Fruit fly (Drosophila melanogaster) whole organism, embryonic: ENCODE data around the gene robl62A.

ENCODE experiments used
- ATbp ChIP-seq: fragments of 200-800 bp; sonication (Bioruptor generic); optimal IDR thresholded peaks from 2 replicates; lab custom pipeline; 2017; ENCODE audit warnings: missing biosample characterization, mild to moderate bottlenecking, missing genetic modification characterization, missing genetic modification reagents
- CG10321 ChIP-seq: fragments of 200-800 bp; sonication (Bioruptor generic); IDR thresholded peaks from 2 replicates; pipeline ENCODE4 v1.3.6; 2022; ENCODE audit warnings: missing biosample characterization, missing genetic modification characterization
- CG11560 ChIP-seq: fragments of 200-800 bp; sonication (Bioruptor generic); IDR thresholded peaks from 3 replicates; pipeline ENCODE4 v1.3.6; 2022; ENCODE audit warnings: missing biosample characterization, missing genetic modification characterization
- CG12236 ChIP-seq: fragments of 200-800 bp; sonication (Bioruptor generic); optimal IDR thresholded peaks from 2 replicates; lab custom pipeline; 2016; ENCODE audit warnings: missing biosample characterization, missing genetic modification characterization
- CG12769 ChIP-seq: fragments of 200-800 bp; sonication (Bioruptor generic); optimal IDR thresholded peaks from 2 replicates; lab custom pipeline; 2019; ENCODE audit warnings: missing biosample characterization, mild to moderate bottlenecking, missing genetic modification characterization, moderate library complexity
- CG14441 ChIP-seq: fragments of 200-800 bp; sonication (Bioruptor generic); IDR thresholded peaks from 2 replicates; pipeline ENCODE4 v1.3.6; 2022; ENCODE audit warnings: missing biosample characterization, missing genetic modification characterization
- CG15073 ChIP-seq: fragments of 200-800 bp; sonication (Bioruptor generic); optimal IDR thresholded peaks from 2 replicates; lab custom pipeline; 2016; ENCODE audit warnings: missing biosample characterization, missing genetic modification characterization
- CG17568 ChIP-seq: fragments of 200-800 bp; sonication (Bioruptor generic); optimal IDR thresholded peaks from 2 replicates; lab custom pipeline; 2018; ENCODE audit warnings: missing biosample characterization, mild to moderate bottlenecking, missing genetic modification characterization, moderate library complexity
- CG2712 ChIP-seq: fragments of 200-800 bp; optimal IDR thresholded peaks from 3 replicates; lab custom pipeline; 2019; ENCODE audit warnings: missing biosample characterization, mild to moderate bottlenecking, missing genetic modification characterization, moderate library complexity
- CG2889 ChIP-seq: fragments of 200-800 bp; sonication (Bioruptor generic); IDR thresholded peaks from 3 replicates; pipeline ENCODE4 v1.3.6; 2022; ENCODE audit warnings: missing biosample characterization, missing genetic modification characterization
- CG4282 ChIP-seq: fragments of 200-800 bp; sonication (Bioruptor generic); optimal IDR thresholded peaks from 2 replicates; lab custom pipeline; 2016; ENCODE audit warnings: missing biosample characterization, missing genetic modification characterization
- CG4404 ChIP-seq: fragments of 200-800 bp; sonication (Bioruptor generic); IDR thresholded peaks from 2 replicates; pipeline ENCODE4 v1.3.6; 2022; ENCODE audit warnings: missing biosample characterization, missing genetic modification characterization
- CG7556 ChIP-seq: fragments of 200-800 bp; sonication (Bioruptor generic); optimal IDR thresholded peaks from 2 replicates; lab custom pipeline; 2017; ENCODE audit warnings: missing biosample characterization, mild to moderate bottlenecking, missing genetic modification characterization
- CG7786 ChIP-seq: fragments of 200-800 bp; sonication (Bioruptor generic); optimal IDR thresholded peaks from 2 replicates; lab custom pipeline; 2016; ENCODE audit warnings: missing biosample characterization, missing genetic modification characterization
- CG7963 ChIP-seq: fragments of 200-800 bp; sonication (Bioruptor generic); IDR thresholded peaks from 3 replicates; pipeline ENCODE4 v1.3.6; 2022; ENCODE audit warnings: missing biosample characterization, missing genetic modification characterization; ENCODE audit not compliant: partially characterized antibody
- CG8089 ChIP-seq: fragments of 200-800 bp; sonication (Bioruptor generic); optimal IDR thresholded peaks from 3 replicates; lab custom pipeline; 2016; ENCODE audit warnings: missing biosample characterization, missing genetic modification characterization
- CG8290 ChIP-seq, 3 experiments: fragments of 200-800 bp; sonication (Bioruptor generic); optimal IDR thresholded peaks; 2 replicates each; lab custom pipeline; 2016 to 2019; ENCODE audit warnings: missing biosample characterization in 3 of 3, missing genetic modification characterization in 3 of 3, mild to moderate bottlenecking in 2 of 3, moderate library complexity in 1 of 3
- CG9437 ChIP-seq: fragments of 200-800 bp; sonication (Bioruptor generic); optimal IDR thresholded peaks from 2 replicates; lab custom pipeline; 2018; ENCODE audit warnings: missing biosample characterization, mild to moderate bottlenecking, missing genetic modification characterization
- CTCF ChIP-seq: fragments of 200-800 bp; sonication (Bioruptor generic); optimal IDR thresholded peaks from 2 replicates; lab custom pipeline; 2017; ENCODE audit warnings: missing biosample characterization, mild to moderate bottlenecking, missing genetic modification characterization, moderate library complexity
- Hsf ChIP-seq: fragments of 200-800 bp; sonication (Bioruptor generic); optimal IDR thresholded peaks from 3 replicates; lab custom pipeline; 2016; ENCODE audit warnings: missing biosample characterization, missing genetic modification characterization
- Jarid2 ChIP-seq: fragments of 200-800 bp; sonication (Bioruptor generic); optimal IDR thresholded peaks from 3 replicates; lab custom pipeline; 2017; ENCODE audit warnings: mild to moderate bottlenecking, missing biosample characterization, missing genetic modification reagents, missing genetic modification characterization
- MBD-R2 ChIP-seq: fragments of 200-800 bp; sonication (Bioruptor generic); IDR thresholded peaks from 2 replicates; pipeline ENCODE4 v1.3.6; 2022; ENCODE audit warnings: missing biosample characterization, missing genetic modification characterization
- Myb ChIP-seq: fragments of 200-800 bp; sonication (Bioruptor generic); optimal IDR thresholded peaks from 2 replicates; lab custom pipeline; 2016; ENCODE audit warnings: missing biosample characterization, missing genetic modification characterization
- PHDP ChIP-seq: fragments of 200-800 bp; sonication (Bioruptor generic); optimal IDR thresholded peaks from 3 replicates; lab custom pipeline; 2018; ENCODE audit warnings: missing biosample characterization, mild to moderate bottlenecking, missing genetic modification characterization, moderate library complexity
- Side ChIP-seq: fragments of 200-800 bp; sonication (Bioruptor generic); optimal IDR thresholded peaks from 2 replicates; lab custom pipeline; 2016; ENCODE audit warnings: missing biosample characterization, missing genetic modification characterization
- Six4 ChIP-seq: fragments of 200-800 bp; sonication (Bioruptor generic); optimal IDR thresholded peaks from 2 replicates; lab custom pipeline; 2016; ENCODE audit warnings: missing biosample characterization, missing genetic modification characterization
- Usf ChIP-seq: fragments of 200-800 bp; sonication (Bioruptor generic); optimal IDR thresholded peaks from 2 replicates; lab custom pipeline; 2017; ENCODE audit warnings: missing genotype, missing biosample characterization, missing genetic modification characterization
- aop ChIP-seq: fragments of 200-800 bp; sonication (Bioruptor generic); IDR thresholded peaks from 2 replicates; pipeline ENCODE4 v1.3.6; 2022; ENCODE audit warnings: missing biosample characterization, missing genetic modification characterization
- ara ChIP-seq: fragments of 200-800 bp; sonication (Bioruptor generic); IDR thresholded peaks from 2 replicates; pipeline ENCODE4 v1.3.6; 2022; ENCODE audit warnings: missing biosample characterization, missing genetic modification characterization
- ash1 ChIP-seq: fragments of 200-800 bp; sonication (Bioruptor generic); optimal IDR thresholded peaks from 2 replicates; lab custom pipeline; 2018; ENCODE audit warnings: missing biosample characterization, mild to moderate bottlenecking, missing genetic modification characterization
- cg ChIP-seq: fragments of 200-800 bp; sonication (Bioruptor generic); optimal IDR thresholded peaks from 3 replicates; lab custom pipeline; 2019; ENCODE audit warnings: missing biosample characterization, mild to moderate bottlenecking, missing genetic modification characterization, moderate library complexity
- corto ChIP-seq: fragments of 200-800 bp; sonication (Bioruptor generic); optimal IDR thresholded peaks from 2 replicates; lab custom pipeline; 2016; ENCODE audit warnings: missing biosample characterization, mild to moderate bottlenecking, missing genetic modification characterization, moderate library complexity
- danr ChIP-seq: fragments of 200-800 bp; sonication (Bioruptor generic); IDR thresholded peaks from 2 replicates; pipeline ENCODE4 v1.3.6; 2022; ENCODE audit warnings: missing biosample characterization, missing genetic modification characterization
- ems ChIP-seq: fragments of 200-800 bp; sonication (Bioruptor generic); optimal IDR thresholded peaks from 3 replicates; lab custom pipeline; 2016; ENCODE audit warnings: missing biosample characterization, missing genetic modification characterization
- fd102C ChIP-seq: fragments of 200-800 bp; sonication (Bioruptor generic); optimal IDR thresholded peaks from 2 replicates; lab custom pipeline; 2018; ENCODE audit warnings: missing biosample characterization, mild to moderate bottlenecking, missing genetic modification characterization, moderate library complexity
- fd3F ChIP-seq: fragments of 200-800 bp; sonication (Bioruptor generic); optimal IDR thresholded peaks from 2 replicates; lab custom pipeline; 2018; ENCODE audit warnings: missing biosample characterization, mild to moderate bottlenecking, missing genetic modification characterization, moderate library complexity
- gcm ChIP-seq: fragments of 200-800 bp; sonication (Bioruptor generic); optimal IDR thresholded peaks from 2 replicates; lab custom pipeline; 2019; ENCODE audit warnings: missing biosample characterization, mild to moderate bottlenecking, missing genetic modification characterization, moderate library complexity
- gcm2 ChIP-seq: fragments of 200-800 bp; sonication (Bioruptor generic); optimal IDR thresholded peaks from 2 replicates; lab custom pipeline; 2016; ENCODE audit warnings: missing biosample characterization, missing genetic modification characterization
- hkb ChIP-seq, 2 experiments: fragments of 200-800 bp in 1 of 2; fragments of >200 bp in 1 of 2; sonication (Bioruptor generic) in 1 of 2; IDR thresholded peaks in 1 of 2; optimal IDR thresholded peaks in 1 of 2; 2 replicates each; pipeline versions ENCODE4 v1.3.6 to Lab custom; 2017 to 2022; ENCODE audit warnings: missing biosample characterization in 1 of 2, missing genetic modification characterization in 1 of 2
- hth ChIP-seq: fragments of >200 bp; optimal IDR thresholded peaks from 2 replicates; lab custom pipeline; 2017; ENCODE audit warnings: inconsistent platforms
- kah ChIP-seq: fragments of 200-800 bp; sonication (Bioruptor generic); optimal IDR thresholded peaks from 2 replicates; lab custom pipeline; 2018; ENCODE audit warnings: missing biosample characterization, mild to moderate bottlenecking, missing genetic modification characterization
- odd ChIP-seq: fragments of 200-800 bp; sonication (Bioruptor generic); optimal IDR thresholded peaks from 2 replicates; lab custom pipeline; 2017; ENCODE audit warnings: missing biosample characterization, mild to moderate bottlenecking, missing genetic modification characterization
- org-1 ChIP-seq: fragments of 200-800 bp; sonication (Bioruptor generic); optimal IDR thresholded peaks from 2 replicates; lab custom pipeline; 2017; ENCODE audit warnings: missing biosample characterization, missing genetic modification characterization
- pfk ChIP-seq: fragments of 200-800 bp; sonication (Bioruptor generic); optimal IDR thresholded peaks from 2 replicates; lab custom pipeline; 2018; ENCODE audit warnings: missing biosample characterization, mild to moderate bottlenecking, missing genetic modification characterization, moderate library complexity
- pho ChIP-seq: fragments of 200-800 bp; sonication (Bioruptor generic); optimal IDR thresholded peaks from 2 replicates; lab custom pipeline; 2016; ENCODE audit warnings: missing biosample characterization, missing genetic modification characterization
- sd ChIP-seq: fragments of 200-800 bp; sonication (Bioruptor generic); optimal IDR thresholded peaks from 3 replicates; lab custom pipeline; 2018; ENCODE audit warnings: missing biosample characterization, mild to moderate bottlenecking, missing genetic modification characterization, moderate library complexity
- tin ChIP-seq: fragments of 200-800 bp; sonication (Bioruptor generic); optimal IDR thresholded peaks from 3 replicates; lab custom pipeline; 2016; ENCODE audit warnings: missing biosample characterization, missing genetic modification characterization
- vfl ChIP-seq: fragments of 200-800 bp; sonication (Bioruptor generic); optimal IDR thresholded peaks from 2 replicates; lab custom pipeline; 2016; ENCODE audit warnings: missing biosample characterization, missing genetic modification characterization
- zen ChIP-seq: fragments of 200-800 bp; sonication (Bioruptor generic); optimal IDR thresholded peaks from 3 replicates; lab custom pipeline; 2018; ENCODE audit warnings: missing biosample characterization, mild to moderate bottlenecking, missing genetic modification characterization, moderate library complexity

Gene robl62A

dm6 chr3L:1515820-1516540 lies 38.6 kb downstream of the robl62A start (continued):
- no peak for TF ChIP-seq ash1 (GFP tag; lab: Kevin White, UChicago)
- peak; percentile 78 for TF ChIP-seq tin (GFP tag; lab: Kevin White, UChicago)
- TF ChIP-seq danr (GFP tag; lab: Robert Waterston, UW): peak; percentile 42; the same call in 1 of the 2 replicates
- TF ChIP-seq CG7786: peak; percentile 66
- TF ChIP-seq odd (GFP tag; lab: Kevin White, UChicago): peak; percentile 62
- peak; percentile 85 for TF ChIP-seq CG2712
- TF ChIP-seq org-1 (GFP tag; lab: Kevin White, UChicago): peak; percentile 76
- TF ChIP-seq pfk: no peak
- TF ChIP-seq CG12236 (GFP tag; lab: Kevin White, UChicago): peak; percentile 60
- TF ChIP-seq CG7963 (GFP tag; lab: Robert Waterston, UW): no peak
- peak; percentile 70 for TF ChIP-seq PHDP
- peak; percentile 40 for TF ChIP-seq pho (GFP tag; lab: Kevin White, UChicago)
- peak; percentile 28 for TF ChIP-seq gcm2 (GFP tag; lab: Kevin White, UChicago)
- no peak for TF ChIP-seq hth (lab: Kevin White, UChicago)
- TF ChIP-seq CG12769: peak; percentile 39
- peak; percentile 74 for TF ChIP-seq CG8089 (GFP tag; lab: Kevin White, UChicago)
- no peak for TF ChIP-seq CG2889
- peak; percentile 32 for TF ChIP-seq CG17568 (GFP tag; lab: Kevin White, UChicago)
- TF ChIP-seq Myb (GFP tag; lab: Kevin White, UChicago): no peak
- peak; percentile 58 for TF ChIP-seq Usf (GFP tag; lab: Kevin White, UChicago)
- TF ChIP-seq CG10321 (GFP tag; lab: Robert Waterston, UW): no peak
- TF ChIP-seq aop: no peak
- no peak for TF ChIP-seq cg (GFP tag; lab: Kevin White, UChicago)
- TF ChIP-seq vfl (GFP tag; lab: Kevin White, UChicago): no peak
- no peak for TF ChIP-seq CG15073 (GFP tag; lab: Kevin White, UChicago)
- TF ChIP-seq CG11560 (tag; lab: Robert Waterston, UW): no peak
- TF ChIP-seq CG14441 (GFP tag; lab: Robert Waterston, UW): no peak; the same call in 1 of the 2 replicates
- TF ChIP-seq gcm (GFP tag; lab: Kevin White, UChicago): peak; percentile 69
- TF ChIP-seq ems: no peak
- TF ChIP-seq ATbp (GFP tag; lab: Kevin White, UChicago): peak; percentile 83
- peak; percentile 73 for TF ChIP-seq CG9437 (GFP tag; lab: Kevin White, UChicago)
- peak; percentile 81 for TF ChIP-seq CG7556 (GFP tag; lab: Kevin White, UChicago)
- TF ChIP-seq ara: peak; percentile 72
- no peak for TF ChIP-seq hkb (optimal IDR thresholded peaks at IDR 0.05; lab: Kevin White, UChicago)
- TF ChIP-seq hkb (GFP tag; IDR thresholded peaks at IDR 0.05; lab: Robert Waterston, UW): peak; percentile 69
- peak; percentile 73 for TF ChIP-seq Hsf
- peak; percentile 8 for TF ChIP-seq Jarid2 (GFP tag; lab: Kevin White, UChicago)
- no peak for TF ChIP-seq corto (GFP tag; lab: Kevin White, UChicago)
- TF ChIP-seq CTCF: peak; percentile 25
- TF ChIP-seq sd (tag; lab: Kevin White, UChicago): peak; percentile 36
- no peak for TF ChIP-seq fd102C (GFP tag; lab: Kevin White, UChicago)
- peak; percentile 16 for TF ChIP-seq zen (tag; lab: Kevin White, UChicago)
- TF ChIP-seq CG4404 (GFP tag; lab: Robert Waterston, UW): peak; percentile 66
- TF ChIP-seq CG8290 (GFP tag; optimal IDR thresholded peaks at IDR 0.05; lab: Kevin White, UChicago): peak; percentile 33
- peak; percentile 36 to 40 for TF ChIP-seq CG8290 (tag; optimal IDR thresholded peaks at IDR 0.05; lab: Kevin White, UChicago)
- no peak for TF ChIP-seq kah (GFP tag; lab: Kevin White, UChicago)
- TF ChIP-seq fd3F (GFP tag; lab: Kevin White, UChicago): peak; percentile 17
- TF ChIP-seq Six4: peak; percentile 68
- no peak for TF ChIP-seq CG4282 (GFP tag; lab: Kevin White, UChicago)
- no peak for TF ChIP-seq MBD-R2 (GFP tag; lab: Robert Waterston, UW)
- peak; percentile 4 for TF ChIP-seq Side (GFP tag; lab: Kevin White, UChicago)
